Worm (Caenorhabditis elegans) whole organism, L1 larva: ENCODE data around the gene vha-20.

Experiments used
- C16A3.4 ChIP-seq: fragments of 150-350 bp; optimal IDR thresholded peaks from 2 replicates; lab custom pipeline; 2014; ENCODE audit warnings: missing biosample characterization, missing genetic modification characterization
- C34B4.2 ChIP-seq: sonication (generic microtip); optimal IDR thresholded peaks from 2 replicates; lab custom pipeline; 2017; ENCODE audit warnings: mild to moderate bottlenecking, missing genetic modification characterization, missing compliant biosample characterization
- Y116A8C.19 ChIP-seq: sonication (generic microtip); optimal IDR thresholded peaks from 2 replicates; lab custom pipeline; 2016; ENCODE audit warnings: missing compliant biosample characterization, missing genetic modification characterization, borderline replicate concordance
- aha-1 ChIP-seq: fragments of 150-350 bp; optimal IDR thresholded peaks from 2 replicates; lab custom pipeline; 2014; ENCODE audit warnings: missing biosample characterization, missing genetic modification characterization
- aly-2 ChIP-seq: fragments of 150-350 bp; optimal IDR thresholded peaks from 2 replicates; lab custom pipeline; 2014; ENCODE audit warnings: missing biosample characterization, missing genetic modification characterization
- ama-1 ChIP-seq: fragments of 150-350 bp; optimal IDR thresholded peaks from 2 replicates; lab custom pipeline; 2014
- blmp-1 ChIP-seq: fragments of 150-350 bp; optimal IDR thresholded peaks from 2 replicates; lab custom pipeline; 2014; ENCODE audit warnings: missing biosample characterization, missing genetic modification characterization
- ceh-8 ChIP-seq: fragments of 200-800 bp; sonication (Bioruptor generic); optimal IDR thresholded peaks from 2 replicates; lab custom pipeline; 2018; ENCODE audit warnings: mild to moderate bottlenecking, missing genetic modification characterization, moderate library complexity, missing compliant biosample characterization
- ceh-88 ChIP-seq: fragments of 200-800 bp; sonication (Bioruptor generic); IDR thresholded peaks from 2 replicates; pipeline ENCODE4 v1.3.6; 2022; ENCODE audit warnings: missing genetic modification characterization, missing compliant biosample characterization
- ces-1 ChIP-seq: fragments of 150-350 bp; optimal IDR thresholded peaks from 2 replicates; lab custom pipeline; 2014; ENCODE audit warnings: missing biosample characterization, missing genetic modification reagents, missing genetic modification characterization
- dpl-1 ChIP-seq, 3 experiments: fragments of 150-350 bp in 2 of 3; sonication (generic microtip) in 1 of 3; optimal IDR thresholded peaks; 2 replicates each; lab custom pipeline; 2014 to 2017; ENCODE audit warnings: missing biosample characterization in 3 of 3, missing genetic modification characterization in 3 of 3, missing genetic modification reagents in 3 of 3
- dsc-1 ChIP-seq: sonication (generic microtip); optimal IDR thresholded peaks from 2 replicates; lab custom pipeline; 2016; ENCODE audit warnings: mild to moderate bottlenecking, missing genetic modification characterization, missing compliant biosample characterization
- egl-27 ChIP-seq, 2 experiments: fragments of 150-350 bp in 1 of 2; sonication (generic microtip); optimal IDR thresholded peaks; 3 replicates each; lab custom pipeline; 2017 to 2018; ENCODE audit warnings: missing biosample characterization in 2 of 2, missing genetic modification characterization in 2 of 2, missing genetic modification reagents in 2 of 2
- elt-2 ChIP-seq: sonication (generic microtip); optimal IDR thresholded peaks from 2 replicates; lab custom pipeline; 2016; ENCODE audit warnings: missing genetic modification characterization, mild to moderate bottlenecking, inconsistent platforms, missing compliant biosample characterization, missing genetic modification reagents
- elt-3 ChIP-seq, 6 experiments: fragments of 150-350 bp in 1 of 6; sonication (generic microtip); optimal IDR thresholded peaks; 2 replicates each; lab custom pipeline; 2017 to 2018; ENCODE audit warnings: missing biosample characterization in 6 of 6, missing genetic modification characterization in 6 of 6, inconsistent platforms in 1 of 6
- ets-5 ChIP-seq: fragments of 200-800 bp; sonication (Bioruptor generic); IDR thresholded peaks from 2 replicates; pipeline ENCODE4 v1.3.6; 2022; ENCODE audit warnings: missing genetic modification characterization, missing compliant biosample characterization
- fos-1 ChIP-seq: fragments of 150-350 bp; optimal IDR thresholded peaks from 2 replicates; lab custom pipeline; 2014; ENCODE audit warnings: missing biosample characterization, missing genetic modification characterization
- grh-1 ChIP-seq: fragments of 200-800 bp; sonication (Bioruptor generic); IDR thresholded peaks from 2 replicates; pipeline ENCODE4 v1.3.6; 2022; ENCODE audit warnings: missing genetic modification reagents, missing genetic modification characterization, missing compliant biosample characterization
- hlh-17 ChIP-seq: fragments of 200-800 bp; sonication (Bioruptor generic); optimal IDR thresholded peaks from 2 replicates; lab custom pipeline; 2018; ENCODE audit warnings: missing genetic modification characterization, mild to moderate bottlenecking, missing compliant biosample characterization, moderate library complexity, borderline replicate concordance
- hlh-4 ChIP-seq: sonication (generic microtip); optimal IDR thresholded peaks from 2 replicates; lab custom pipeline; 2016; ENCODE audit warnings: mild to moderate bottlenecking, missing genetic modification characterization, missing compliant biosample characterization
- irx-1 ChIP-seq: sonication (generic microtip); optimal IDR thresholded peaks from 2 replicates; lab custom pipeline; 2016; ENCODE audit warnings: missing genetic modification characterization, missing compliant biosample characterization
- isw-1 ChIP-seq: fragments of 200-800 bp; sonication (Bioruptor generic); IDR thresholded peaks from 2 replicates; pipeline ENCODE4 v1.3.6; 2022; ENCODE audit warnings: missing genetic modification characterization, missing compliant biosample characterization
- jun-1 ChIP-seq: fragments of 150-350 bp; optimal IDR thresholded peaks from 2 replicates; lab custom pipeline; 2014; ENCODE audit warnings: missing biosample characterization, missing genetic modification reagents, missing genetic modification characterization
- lin-13 ChIP-seq: fragments of 150-350 bp; optimal IDR thresholded peaks from 2 replicates; lab custom pipeline; 2014; ENCODE audit warnings: missing biosample characterization, missing genetic modification reagents, missing genetic modification characterization
- lin-15B ChIP-seq: fragments of 150-350 bp; sonication (generic microtip); optimal IDR thresholded peaks from 3 replicates; lab custom pipeline; 2014; ENCODE audit warnings: missing biosample characterization, missing genetic modification characterization
- lin-35 ChIP-seq, 2 experiments: fragments of 150-350 bp; optimal IDR thresholded peaks; 2 replicates each; lab custom pipeline; 2014; ENCODE audit warnings: missing biosample characterization in 2 of 2, missing genetic modification characterization in 2 of 2, missing genetic modification reagents in 2 of 2
- lin-39 ChIP-seq: fragments of 150-350 bp; optimal IDR thresholded peaks from 2 replicates; lab custom pipeline; 2014; ENCODE audit warnings: missing biosample characterization, missing genetic modification reagents, missing genetic modification characterization
- lir-3 ChIP-seq: sonication (generic microtip); optimal IDR thresholded peaks from 2 replicates; lab custom pipeline; 2016; ENCODE audit warnings: mild to moderate bottlenecking, missing genetic modification characterization, moderate library complexity, missing compliant biosample characterization; ENCODE audit not compliant: poor library complexity
- mdl-1 ChIP-seq, 2 experiments: fragments of 150-350 bp; optimal IDR thresholded peaks; 2 replicates each; lab custom pipeline; 2014 to 2017; ENCODE audit warnings: missing biosample characterization in 2 of 2, missing genetic modification characterization in 2 of 2, inconsistent platforms in 1 of 2
- mep-1 ChIP-seq: fragments of 150-350 bp; optimal IDR thresholded peaks from 2 replicates; lab custom pipeline; 2014; ENCODE audit warnings: missing biosample characterization, missing genetic modification characterization
- nhr-11 ChIP-seq: fragments of 150-350 bp; optimal IDR thresholded peaks from 2 replicates; lab custom pipeline; 2014; ENCODE audit warnings: missing biosample characterization, missing genetic modification characterization
- nhr-12 ChIP-seq: sonication (generic microtip); optimal IDR thresholded peaks from 2 replicates; lab custom pipeline; 2017; ENCODE audit warnings: missing biosample characterization, missing genetic modification characterization
- nhr-20 ChIP-seq: sonication (generic microtip); optimal IDR thresholded peaks from 2 replicates; lab custom pipeline; 2016; ENCODE audit warnings: mild to moderate bottlenecking, missing genetic modification characterization, missing compliant biosample characterization
- nhr-237 ChIP-seq: fragments of 150-350 bp; optimal IDR thresholded peaks from 2 replicates; lab custom pipeline; 2014; ENCODE audit warnings: missing biosample characterization, missing genetic modification characterization
- nhr-47 ChIP-seq: sonication (generic microtip); optimal IDR thresholded peaks from 2 replicates; lab custom pipeline; 2016; ENCODE audit warnings: mild to moderate bottlenecking, missing genetic modification characterization, moderate library complexity, missing compliant biosample characterization
- nhr-77 ChIP-seq: fragments of 150-350 bp; optimal IDR thresholded peaks from 2 replicates; lab custom pipeline; 2014; ENCODE audit warnings: missing biosample characterization, missing genetic modification characterization
- nhr-84 ChIP-seq: sonication (generic microtip); optimal IDR thresholded peaks from 2 replicates; lab custom pipeline; 2017; ENCODE audit warnings: missing biosample characterization, missing genetic modification characterization
- pag-3 ChIP-seq: sonication (generic microtip); optimal IDR thresholded peaks from 2 replicates; lab custom pipeline; 2017; ENCODE audit warnings: missing genetic modification characterization, mild to moderate bottlenecking, missing compliant biosample characterization, antibody characterized with exemption, borderline replicate concordance; ENCODE audit not compliant: insufficient read depth
- pax-3 ChIP-seq: fragments of 200-800 bp; sonication (Bioruptor generic); optimal IDR thresholded peaks from 2 replicates; lab custom pipeline; 2018; ENCODE audit warnings: mild to moderate bottlenecking, missing genetic modification characterization, moderate library complexity, missing compliant biosample characterization
- pqm-1 ChIP-seq: sonication (generic microtip); optimal IDR thresholded peaks from 3 replicates; lab custom pipeline; 2017; ENCODE audit warnings: missing biosample characterization, missing genetic modification characterization
- rnt-1 ChIP-seq: sonication (generic microtip); optimal IDR thresholded peaks from 2 replicates; lab custom pipeline; 2016; ENCODE audit warnings: mild to moderate bottlenecking, missing genetic modification characterization, moderate library complexity, missing compliant biosample characterization
- skn-1 ChIP-seq: fragments of 150-350 bp; optimal IDR thresholded peaks from 2 replicates; lab custom pipeline; 2014; ENCODE audit warnings: missing biosample characterization, missing genetic modification characterization
- snu-23 ChIP-seq: sonication (generic microtip); optimal IDR thresholded peaks from 2 replicates; lab custom pipeline; 2016; ENCODE audit warnings: missing genetic modification characterization, missing compliant biosample characterization
- sox-4 ChIP-seq: sonication (generic microtip); optimal IDR thresholded peaks from 2 replicates; lab custom pipeline; 2016; ENCODE audit warnings: missing genetic modification characterization, missing compliant biosample characterization
- sptf-1 ChIP-seq: fragments of 150-350 bp; optimal IDR thresholded peaks from 2 replicates; lab custom pipeline; 2014; ENCODE audit warnings: missing biosample characterization, missing genetic modification characterization
- unc-30 ChIP-seq: sonication (generic microtip); optimal IDR thresholded peaks from 2 replicates; lab custom pipeline; 2017; ENCODE audit warnings: missing biosample characterization, missing genetic modification characterization
- unc-86 ChIP-seq: sonication (generic microtip); optimal IDR thresholded peaks from 2 replicates; lab custom pipeline; 2016; ENCODE audit warnings: missing genetic modification characterization, missing compliant biosample characterization
- unc-98 ChIP-seq: fragments of 200-800 bp; sonication (Bioruptor generic); IDR thresholded peaks from 2 replicates; pipeline ENCODE4 v1.3.6; 2022; ENCODE audit warnings: missing genetic modification characterization, missing compliant biosample characterization
- xbp-1 ChIP-seq: sonication (generic microtip); optimal IDR thresholded peaks from 2 replicates; lab custom pipeline; 2016; ENCODE audit warnings: missing genetic modification characterization, missing compliant biosample characterization
- zip-4 ChIP-seq: fragments of 200-800 bp; sonication (Bioruptor generic); optimal IDR thresholded peaks from 2 replicates; lab custom pipeline; 2018; ENCODE audit warnings: mild to moderate bottlenecking, missing genetic modification characterization, moderate library complexity, missing compliant biosample characterization
- ztf-11 ChIP-seq, 2 experiments: sonication (generic microtip); optimal IDR thresholded peaks; 2 replicates each; lab custom pipeline; 2016 to 2017; ENCODE audit warnings: missing genetic modification characterization in 2 of 2, missing biosample characterization in 1 of 2, missing compliant biosample characterization in 1 of 2
- ztf-4 ChIP-seq: fragments of 150-350 bp; optimal IDR thresholded peaks from 2 replicates; lab custom pipeline; 2014; ENCODE audit warnings: missing biosample characterization, missing genetic modification characterization

Gene vha-20

ce11 chrX:14173850-14174249, 9.5 kb upstream of the vha-20 start, which contains the start of gene idhb-1 (continued):
- peak; percentile 83 for TF ChIP-seq snu-23
- no peak for TF ChIP-seq unc-30
- no peak for TF ChIP-seq elt-2 (tag; lab: Kevin White, UChicago)
- TF ChIP-seq Y116A8C.19 (tag; lab: Kevin White, UChicago) = no peak
- peak; percentile 10 for TF ChIP-seq pag-3 (tag; lab: Kevin White, UChicago)
- TF ChIP-seq ceh-88 (GFP tag; lab: Robert Waterston, UW) = no peak
- peak; percentile 50 to 70 (median 70) for TF ChIP-seq dpl-1 (GFP tag; optimal IDR thresholded peaks at IDR 0.05; lab: Kevin White, UChicago)
- TF ChIP-seq skn-1 (tag; lab: Kevin White, UChicago) = peak; percentile 81
- no peak for TF ChIP-seq ceh-8 (GFP tag; lab: Kevin White, UChicago)
- no peak for TF ChIP-seq ama-1 (lab: Kevin White, UChicago)
- TF ChIP-seq nhr-47 (tag; lab: Kevin White, UChicago) = peak; percentile 86
- no peak for TF ChIP-seq hlh-4 (tag; lab: Kevin White, UChicago)
- TF ChIP-seq nhr-12 (tag; lab: Kevin White, UChicago) = no peak
- TF ChIP-seq aha-1 (tag; lab: Kevin White, UChicago) = no peak
- TF ChIP-seq elt-3 (tag; optimal IDR thresholded peaks at IDR 0.05; lab: Kevin White, UChicago) = peak in 2 of 6 experiments; percentile 28 to 44
- TF ChIP-seq unc-98 (GFP tag; lab: Robert Waterston, UW) = no peak
- TF ChIP-seq lin-13 (GFP tag; lab: Kevin White, UChicago) = peak; percentile 69
- TF ChIP-seq zip-4 (GFP tag; lab: Kevin White, UChicago) = no peak
- peak; percentile 79 for TF ChIP-seq C16A3.4
- TF ChIP-seq nhr-11 (tag; lab: Kevin White, UChicago) = no peak
- peak; percentile 46 to 81 for TF ChIP-seq lin-35 (GFP tag; optimal IDR thresholded peaks at IDR 0.05; lab: Kevin White, UChicago)
- no peak for TF ChIP-seq ztf-4 (tag; lab: Kevin White, UChicago)
- TF ChIP-seq pax-3 (tag; lab: Kevin White, UChicago) = no peak
- peak; percentile 40 for TF ChIP-seq jun-1 (tag; lab: Kevin White, UChicago)
- TF ChIP-seq isw-1 (GFP tag; lab: Robert Waterston, UW) = peak; percentile 53
- no peak for TF ChIP-seq C34B4.2 (tag; lab: Kevin White, UChicago)
- no peak for TF ChIP-seq hlh-17 (GFP tag; lab: Kevin White, UChicago)
- no peak for TF ChIP-seq lin-15B
- peak; percentile 57 for TF ChIP-seq nhr-77 (tag; lab: Kevin White, UChicago)
- TF ChIP-seq lin-39 (tag; lab: Kevin White, UChicago) = peak; percentile 67
- no peak for TF ChIP-seq aly-2 (tag; lab: Kevin White, UChicago)
- TF ChIP-seq dsc-1 = peak; percentile 80
- no peak for TF ChIP-seq nhr-237 (tag; lab: Kevin White, UChicago)
- TF ChIP-seq lir-3 (tag; lab: Kevin White, UChicago) = no peak
- TF ChIP-seq grh-1 (GFP tag; lab: Robert Waterston, UW) = 0 out of 2 replicates have a peak, but pooled peaks have one; percentile 45
- peak; percentile 49 for TF ChIP-seq irx-1
- peak; percentile 60 for TF ChIP-seq xbp-1 (tag; lab: Kevin White, UChicago)
- no peak for TF ChIP-seq sox-4 (tag; lab: Kevin White, UChicago)
- no peak for TF ChIP-seq blmp-1
- TF ChIP-seq fos-1 (tag; lab: Kevin White, UChicago) = peak; percentile 37
- TF ChIP-seq egl-27 (tag; optimal IDR thresholded peaks at IDR 0.05; lab: Kevin White, UChicago) = no peak
- peak; percentile 64 for TF ChIP-seq unc-86

ce11 chrX:14169569-14170031, 5.3 kb upstream of the vha-20 start, which contains the start of gene sym-4:
TSS of gene sym-4 (minus strand) at chrX:14169619.
- no peak for TF ChIP-seq hlh-17 (GFP tag; lab: Kevin White, UChicago)
- TF ChIP-seq mep-1 (tag; lab: Kevin White, UChicago) = peak; percentile 96
- no peak for TF ChIP-seq ets-5 (GFP tag; lab: Robert Waterston, UW)
- no peak for TF ChIP-seq sptf-1 (tag; lab: Kevin White, UChicago)
- TF ChIP-seq irx-1 = peak; percentile 75
- peak; percentile 51 for TF ChIP-seq pax-3 (tag; lab: Kevin White, UChicago)
- TF ChIP-seq ama-1 (lab: Kevin White, UChicago) = no peak
- TF ChIP-seq lir-3 (tag; lab: Kevin White, UChicago) = peak; percentile 67
- no peak for TF ChIP-seq aha-1 (tag; lab: Kevin White, UChicago)
- TF ChIP-seq pqm-1 (tag; lab: Kevin White, UChicago) = no peak
- TF ChIP-seq rnt-1 (tag; lab: Kevin White, UChicago) = peak; percentile 83
- TF ChIP-seq mdl-1 (tag; optimal IDR thresholded peaks at IDR 0.05; lab: Kevin White, UChicago) = peak; percentile 5 to 95
- peak in 1 of 2 experiments; percentile 58 for TF ChIP-seq ztf-11 (tag; optimal IDR thresholded peaks at IDR 0.05; lab: Kevin White, UChicago)
- TF ChIP-seq elt-2 (tag; lab: Kevin White, UChicago) = peak; percentile 83
- TF ChIP-seq nhr-20 (tag; lab: Kevin White, UChicago) = peak; percentile 96
- no peak for TF ChIP-seq nhr-84 (tag; lab: Kevin White, UChicago)
- no peak for TF ChIP-seq ces-1 (GFP tag; lab: Kevin White, UChicago)
- peak; percentile 94 for TF ChIP-seq nhr-77 (tag; lab: Kevin White, UChicago)
